Fruit fly (Drosophila melanogaster): ENCODE data around the gene Not10.

DNA sequence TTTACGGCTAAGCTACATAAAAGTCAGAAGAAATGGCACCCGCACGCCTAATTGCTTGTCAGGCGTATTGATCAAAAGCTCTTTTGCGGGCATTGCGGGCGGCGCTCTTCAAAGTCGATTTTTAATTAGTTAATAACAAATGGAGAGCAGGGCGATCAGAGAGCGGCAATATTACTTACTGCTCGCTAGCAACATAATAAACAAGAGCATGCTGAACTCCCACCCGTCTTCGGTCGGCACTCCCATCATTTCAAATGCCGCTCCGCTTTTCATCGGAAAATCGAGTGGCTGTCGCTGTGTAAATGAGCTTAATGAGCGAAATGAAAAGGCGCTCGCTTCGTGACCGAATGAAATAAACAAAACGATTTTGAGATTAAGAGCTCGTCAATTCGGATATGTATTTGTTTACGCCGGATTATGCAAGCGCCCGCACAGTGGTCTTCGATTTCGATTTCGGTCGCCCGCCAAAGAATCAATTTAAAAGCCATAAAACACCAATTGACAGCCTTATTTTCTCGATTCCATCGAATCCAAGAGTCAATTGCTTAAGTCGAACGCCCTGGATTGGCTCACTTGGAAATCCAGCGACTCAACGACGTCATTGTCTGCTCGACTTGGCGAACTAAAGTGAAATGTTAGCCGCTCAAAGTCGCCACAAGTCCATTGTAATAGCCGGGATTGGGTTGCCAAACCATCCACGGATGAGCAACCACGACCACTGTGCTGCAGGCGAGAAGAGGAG, 23.2 kb downstream of the Not10 start:
- TF ChIP-seq CG8478 (optimal IDR thresholded peaks at IDR 0.05) = no peak
- no peak for TF ChIP-seq psq (optimal IDR thresholded peaks at IDR 0.05)
- no peak for TF ChIP-seq pan (optimal IDR thresholded peaks at IDR 0.05)
- no peak for TF ChIP-seq Dll (optimal IDR thresholded peaks at IDR 0.05)
- TF ChIP-seq usp (GFP tag; optimal IDR thresholded peaks at IDR 0.05) = no peak
